Worm (Caenorhabditis elegans) whole organism, L4/young adult: ENCODE results near the gene B0410.3.

ENCODE experiments used
- W03F9.2 ChIP-seq: fragments of 150-350 bp; optimal IDR thresholded peaks from 2 replicates; lab custom pipeline; 2014; ENCODE audit warnings: missing biosample characterization, missing genetic modification characterization
- dao-5 ChIP-seq: sonication (generic microtip); optimal IDR thresholded peaks from 2 replicates; lab custom pipeline; 2016; ENCODE audit warnings: missing genotype, missing genetic modification characterization, moderate library complexity, missing compliant biosample characterization
- him-1 ChIP-seq: sonication (generic microtip); optimal IDR thresholded peaks from 2 replicates; lab custom pipeline; 2016; ENCODE audit warnings: missing genotype, missing genetic modification reagents, missing genetic modification characterization, missing compliant biosample characterization

Gene B0410.3

ce11 chrX:2885318-2885908, 5.9 kb downstream of the B0410.3 start, which contains the start of gene vang-1:
Gene vang-1, plus strand, starts transcription at chrX:2885858.
- TF ChIP-seq W03F9.2 (tag; lab: Kevin White, UChicago) (no peak), him-1 (tag; lab: Kevin White, UChicago) (no peak), dao-5 (tag; lab: Kevin White, UChicago) (no peak)

- TF ChIP-seq him-1 (tag; lab: Kevin White, UChicago), result no peak
- TF ChIP-seq W03F9.2 (tag; lab: Kevin White, UChicago), result no peak
- no peak for TF ChIP-seq dao-5 (tag; lab: Kevin White, UChicago)
These were observed 11.6 kb downstream of the B0410.3 start, which contains the start of gene F53B3.5 for ce11 chrX:2879529-2880265. Gene F53B3.5, minus strand, starts transcription at chrX:2879579.

ce11 chrX:2877433-2877832, 13.9 kb downstream of the B0410.3 start:
- TF ChIP-seq him-1 (tag; lab: Kevin White, UChicago) (no peak), W03F9.2 (tag; lab: Kevin White, UChicago) (no peak), dao-5 (tag; lab: Kevin White, UChicago) (no peak)

DNA sequence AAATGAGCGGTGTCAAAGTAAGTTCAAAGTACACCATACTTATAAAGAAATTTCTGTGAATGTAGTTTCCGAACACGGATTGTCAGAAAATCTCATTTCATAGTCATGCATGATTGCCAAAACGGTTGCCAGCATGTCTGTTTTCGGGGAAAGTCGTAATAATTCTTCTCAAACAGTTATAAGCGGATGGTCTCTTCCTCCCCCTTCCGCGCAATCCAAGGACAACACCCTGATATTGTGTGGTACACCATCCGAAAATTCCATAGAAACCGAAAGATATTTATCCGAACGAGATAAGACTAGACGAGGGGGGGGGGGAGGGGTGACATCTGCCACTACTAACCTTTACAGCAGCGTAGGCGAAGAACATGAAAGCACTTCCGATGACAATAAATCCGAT, 16.7 kb downstream of the B0410.3 start:
- TF ChIP-seq him-1 (tag; lab: Kevin White, UChicago) (no peak), dao-5 (tag; lab: Kevin White, UChicago) (no peak), W03F9.2 (tag; lab: Kevin White, UChicago) (no peak)

DNA sequence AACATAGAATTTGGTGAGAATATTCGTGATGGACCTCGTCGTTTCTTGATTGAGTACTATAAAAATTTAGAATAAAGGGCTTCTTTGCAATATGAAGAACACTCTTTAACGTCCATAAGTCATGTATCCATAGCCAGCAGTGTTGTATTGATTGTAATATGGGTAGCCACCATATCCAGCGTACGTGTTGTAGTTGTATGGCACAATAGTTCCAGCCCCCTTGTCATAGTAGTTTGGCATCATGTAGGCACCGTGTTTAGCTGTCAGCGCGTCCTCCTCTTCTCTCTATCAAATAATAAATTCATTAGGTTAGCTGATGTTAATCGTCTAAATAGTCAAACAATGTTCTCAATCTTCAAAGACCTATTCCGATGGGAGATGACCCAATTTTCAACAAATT, 18.0 kb downstream of the B0410.3 start:
- no peak for TF ChIP-seq him-1 (tag; lab: Kevin White, UChicago)
- no peak for TF ChIP-seq W03F9.2 (tag; lab: Kevin White, UChicago)
- TF ChIP-seq dao-5 (tag; lab: Kevin White, UChicago), result no peak

DNA sequence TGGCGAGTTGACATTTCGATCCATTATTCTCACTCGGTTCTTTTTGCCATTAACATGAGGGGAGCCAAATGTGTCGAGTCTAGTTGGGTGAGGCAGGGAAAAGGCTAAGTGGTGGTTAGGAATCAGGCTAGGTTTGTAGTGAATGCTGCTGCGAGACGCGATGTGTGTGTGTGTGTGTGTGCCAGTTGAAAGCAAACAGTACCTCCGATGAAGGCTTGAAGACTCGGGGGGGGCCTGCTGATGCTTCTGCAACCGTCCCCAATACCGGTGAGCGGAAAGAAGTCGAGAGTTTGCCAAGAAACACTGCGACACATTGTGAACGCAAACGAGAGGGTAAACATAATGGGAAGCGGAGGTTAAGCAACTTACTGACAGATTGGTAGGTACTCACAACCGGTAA, 20.3 kb downstream of the B0410.3 start, which contains the start of gene F53B3.3:
F53B3.3 (minus strand) TSS at position 101 of the 400 bp plus-strand sequence.
- TF ChIP-seq him-1 (tag; lab: Kevin White, UChicago) (no peak), W03F9.2 (tag; lab: Kevin White, UChicago) (no peak)

DNA sequence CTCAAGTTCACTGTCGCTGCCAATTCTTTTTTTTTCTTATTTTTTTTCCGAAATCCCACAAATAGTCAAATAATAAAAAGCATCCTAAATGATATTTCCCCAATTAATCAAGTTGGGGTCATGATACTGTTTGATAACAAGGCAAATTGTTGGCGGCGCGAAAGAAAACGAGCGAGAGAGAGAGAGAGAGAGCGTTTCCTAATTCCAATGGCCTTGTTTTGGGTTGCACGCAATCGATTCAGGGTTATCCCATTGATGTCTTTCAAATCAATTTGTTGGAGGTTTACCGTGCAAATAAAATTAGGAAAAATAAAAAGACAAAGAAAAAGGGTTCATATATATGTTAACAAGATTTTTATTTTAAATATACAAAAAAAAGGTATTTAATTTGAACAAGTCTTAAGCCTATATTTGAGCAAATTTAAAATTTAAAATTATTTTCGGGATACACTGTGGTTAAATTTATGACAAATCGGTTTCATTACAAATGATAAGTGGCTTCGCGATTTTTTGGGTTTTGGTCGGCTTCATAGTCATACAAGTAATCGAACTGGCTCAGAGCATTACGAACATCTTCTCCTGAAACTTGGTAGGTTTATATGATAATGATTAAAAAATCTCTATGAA, 25.6 kb downstream of the B0410.3 start:
- TF ChIP-seq dao-5 (tag; lab: Kevin White, UChicago) (no peak), him-1 (tag; lab: Kevin White, UChicago) (no peak), W03F9.2 (tag; lab: Kevin White, UChicago) (no peak)

ce11 chrX:2863946-2864345, 27.3 kb downstream of the B0410.3 start, which contains the start of gene F53B3.6:
Gene F53B3.6, plus strand, starts transcription at chrX:2864229.
- no peak for TF ChIP-seq dao-5 (tag; lab: Kevin White, UChicago)
- TF ChIP-seq him-1 (tag; lab: Kevin White, UChicago), result no peak
- no peak for TF ChIP-seq W03F9.2 (tag; lab: Kevin White, UChicago)

ce11 chrX:2862372-2862771, 28.9 kb downstream of the B0410.3 start, which contains the start of gene comt-1:
Gene comt-1, minus strand, starts transcription at chrX:2862472.
- no peak for TF ChIP-seq W03F9.2 (tag; lab: Kevin White, UChicago)
- no peak for TF ChIP-seq dao-5 (tag; lab: Kevin White, UChicago)
- no peak for TF ChIP-seq him-1 (tag; lab: Kevin White, UChicago)

- no peak for TF ChIP-seq W03F9.2 (tag; lab: Kevin White, UChicago)
- no peak for TF ChIP-seq him-1 (tag; lab: Kevin White, UChicago)
- TF ChIP-seq dao-5 (tag; lab: Kevin White, UChicago), result no peak
These were observed 32.9 kb downstream of the B0410.3 start for ce11 chrX:2858380-2858779.

DNA sequence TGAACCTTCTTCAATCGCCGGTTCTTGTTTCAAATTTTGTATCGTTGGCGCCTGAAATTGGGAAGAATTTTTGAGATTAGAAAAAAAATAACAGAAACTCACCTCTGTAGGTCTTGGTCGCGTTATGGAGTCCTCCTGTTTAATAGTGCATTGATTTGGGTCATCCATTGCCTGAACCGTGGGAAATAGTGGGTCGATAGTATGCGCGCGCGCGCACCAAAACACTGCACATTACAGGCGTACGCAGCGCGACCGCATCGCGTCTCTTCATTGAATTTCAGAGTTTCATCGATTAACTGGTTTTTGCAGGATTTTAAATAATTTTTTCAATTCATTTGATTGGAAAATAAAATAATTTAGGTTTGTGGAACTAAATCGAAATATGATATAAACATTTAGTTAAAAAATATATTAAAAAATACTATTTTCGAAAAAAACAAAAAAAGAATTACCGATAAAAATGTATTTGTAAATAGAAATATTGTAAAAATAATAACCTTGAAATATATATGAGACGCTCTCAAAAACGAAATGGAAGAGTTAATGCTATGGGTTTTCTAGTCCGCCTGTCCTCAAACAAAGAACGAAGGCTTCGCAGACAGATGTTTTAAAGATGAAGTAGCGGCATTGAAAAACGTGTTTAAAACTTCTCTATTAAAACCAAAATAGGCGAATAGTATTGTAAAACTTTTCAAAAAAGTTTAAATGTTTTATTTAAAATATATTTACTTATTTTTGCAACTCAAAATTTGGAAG, 34.0 kb downstream of the B0410.3 start, which contains the start of gene tra-4:
tra-4 (minus strand) TSS at position 534 of the 756 bp plus-strand sequence.
- TF ChIP-seq W03F9.2 (tag; lab: Kevin White, UChicago) (peak; percentile 60), him-1 (tag; lab: Kevin White, UChicago) (no peak)

DNA sequence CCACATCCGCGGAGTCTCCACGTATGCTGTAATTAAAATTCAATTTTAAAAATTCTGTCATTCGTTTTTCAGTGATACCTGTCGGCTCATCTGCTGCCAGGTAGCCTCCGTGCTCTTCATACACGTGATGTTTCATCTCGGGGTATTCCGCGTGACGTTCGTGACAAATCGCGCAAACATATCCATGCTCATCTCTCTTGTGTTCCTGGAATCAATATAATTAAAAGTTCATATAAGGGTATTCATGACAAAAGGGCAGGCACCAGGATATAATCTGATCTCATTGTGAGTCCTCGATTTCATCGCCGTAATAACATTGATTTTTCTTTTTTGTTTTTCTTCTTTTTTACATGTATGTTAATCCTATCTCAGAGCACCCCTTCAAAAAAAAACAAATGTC, 37.3 kb downstream of the B0410.3 start:
- TF ChIP-seq W03F9.2 (tag; lab: Kevin White, UChicago) (no peak), dao-5 (tag; lab: Kevin White, UChicago) (no peak), him-1 (tag; lab: Kevin White, UChicago) (no peak)
